Fruit fly (Drosophila melanogaster): Measurements from ENCODE around the gene ppk10.

The ppk10 gene

dm6 chr2L:10452296-10452695, at the start of gene ppk10:
Gene ppk10, minus strand, starts transcription at chr2L:10452396.
- no peak for TF ChIP-seq usp (GFP tag; optimal IDR thresholded peaks at IDR 0.05)
- TF ChIP-seq pan (optimal IDR thresholded peaks at IDR 0.05), result no peak
- TF ChIP-seq Dll (optimal IDR thresholded peaks at IDR 0.05), result no peak
- no peak for TF ChIP-seq CG8478 (optimal IDR thresholded peaks at IDR 0.05)
- TF ChIP-seq EcR (GFP tag; optimal IDR thresholded peaks at IDR 0.05), result no peak
- no peak for TF ChIP-seq psq (optimal IDR thresholded peaks at IDR 0.05)

dm6 chr2L:10500309-10500974, 48.2 kb upstream of the ppk10 start:
- no peak for TF ChIP-seq pan (optimal IDR thresholded peaks at IDR 0.05)
- TF ChIP-seq usp (GFP tag; optimal IDR thresholded peaks at IDR 0.05), result no peak
- no peak for TF ChIP-seq EcR (GFP tag; optimal IDR thresholded peaks at IDR 0.05)
- TF ChIP-seq CG8478 (optimal IDR thresholded peaks at IDR 0.05), result no peak
- TF ChIP-seq psq (optimal IDR thresholded peaks at IDR 0.05), result no peak
- no peak for TF ChIP-seq Dll (optimal IDR thresholded peaks at IDR 0.05)

DNA sequence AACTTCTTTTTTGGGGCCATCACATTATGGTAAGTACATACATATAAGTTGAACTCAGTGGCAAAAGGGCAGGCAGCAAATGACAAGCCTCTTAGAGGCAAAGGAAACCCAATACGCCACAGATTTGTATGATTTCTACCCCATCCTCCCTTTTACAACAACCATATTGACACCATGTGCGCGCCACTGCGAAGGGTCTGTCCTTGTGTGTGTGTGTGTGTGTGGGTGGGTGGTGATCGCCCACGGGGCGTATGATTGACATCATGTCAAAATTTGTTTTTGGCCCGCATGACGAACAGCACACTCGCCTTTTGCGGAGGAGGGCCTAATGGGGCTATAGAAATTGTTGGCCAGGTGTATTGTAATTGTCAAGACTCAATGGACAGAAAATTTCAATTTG, 47.4 kb upstream of the ppk10 start:
- no peak for TF ChIP-seq Dll (optimal IDR thresholded peaks at IDR 0.05)

dm6 chr2L:10497106-10497800, 45.1 kb upstream of the ppk10 start:
- no peak for TF ChIP-seq psq (optimal IDR thresholded peaks at IDR 0.05)
- TF ChIP-seq EcR (GFP tag; optimal IDR thresholded peaks at IDR 0.05), result no peak

DNA sequence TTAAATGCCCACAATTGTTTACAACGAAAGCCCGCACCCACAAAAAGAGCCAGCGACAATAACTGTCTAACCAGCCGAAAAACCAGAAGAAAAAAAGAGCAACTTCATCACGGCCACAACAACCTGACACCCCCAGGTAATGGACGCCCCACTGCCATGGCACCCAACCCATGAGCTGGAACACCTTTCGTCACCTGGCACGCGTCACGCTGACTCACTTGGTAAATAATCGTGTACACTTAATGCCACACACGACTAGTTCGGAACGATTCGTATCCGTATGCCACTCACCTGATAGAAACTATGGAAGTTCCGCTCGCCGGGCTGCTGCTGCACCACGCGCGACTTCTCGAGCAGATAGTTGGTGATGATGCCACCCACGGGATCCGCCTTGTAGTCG, 44.1 kb upstream of the ppk10 start:
- TF ChIP-seq psq (optimal IDR thresholded peaks at IDR 0.05) (no peak), Dll (optimal IDR thresholded peaks at IDR 0.05) (no peak), CG8478 (optimal IDR thresholded peaks at IDR 0.05) (no peak), EcR (GFP tag; optimal IDR thresholded peaks at IDR 0.05) (no peak), pan (optimal IDR thresholded peaks at IDR 0.05) (no peak), usp (GFP tag; optimal IDR thresholded peaks at IDR 0.05) (no peak)

- TF ChIP-seq EcR (GFP tag; optimal IDR thresholded peaks at IDR 0.05), result no peak
- no peak for TF ChIP-seq CG8478 (optimal IDR thresholded peaks at IDR 0.05)
- no peak for TF ChIP-seq pan (optimal IDR thresholded peaks at IDR 0.05)
- no peak for TF ChIP-seq Dll (optimal IDR thresholded peaks at IDR 0.05)
- TF ChIP-seq psq (optimal IDR thresholded peaks at IDR 0.05), result no peak
These were observed 43.3 kb upstream of the ppk10 start for dm6 chr2L:10495495-10495894.

DNA sequence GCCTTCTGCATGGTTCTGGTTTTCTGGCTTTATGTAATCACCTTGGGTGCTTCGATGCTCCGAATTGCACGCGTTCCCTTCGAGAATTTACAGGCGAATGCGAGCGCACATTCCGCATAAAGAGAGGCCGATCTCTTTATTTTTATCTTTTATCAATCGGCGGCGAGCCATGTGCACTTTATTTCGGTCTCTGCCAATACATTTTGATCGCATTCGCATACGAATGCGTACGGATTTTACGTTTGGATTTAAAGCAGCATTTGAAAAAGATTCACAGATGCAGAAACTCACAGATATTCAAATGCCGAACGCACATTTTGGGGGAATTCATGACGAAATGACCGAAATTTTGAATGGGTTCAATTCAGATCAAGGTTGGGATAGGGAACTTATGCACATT, 39.2 kb upstream of the ppk10 start, which contains the start of gene CG13144:
CG13144 (minus strand) TSS at position 101 of the 400 bp plus-strand sequence.
- TF ChIP-seq pan (optimal IDR thresholded peaks at IDR 0.05), result no peak
- TF ChIP-seq psq (optimal IDR thresholded peaks at IDR 0.05), result no peak
- TF ChIP-seq CG8478 (optimal IDR thresholded peaks at IDR 0.05), result no peak

dm6 chr2L:10488484-10489223, 36.5 kb upstream of the ppk10 start, which contains the start of the genes Cog4 and CG6144:
Gene Cog4, minus strand, starts transcription at chr2L:10488622.
Gene CG6144, plus strand, starts transcription at chr2L:10488694.
- TF ChIP-seq usp (GFP tag; optimal IDR thresholded peaks at IDR 0.05), result no peak
- TF ChIP-seq EcR (GFP tag; optimal IDR thresholded peaks at IDR 0.05), result no peak
- no peak for TF ChIP-seq pan (optimal IDR thresholded peaks at IDR 0.05)
- no peak for TF ChIP-seq CG8478 (optimal IDR thresholded peaks at IDR 0.05)
- no peak for TF ChIP-seq Dll (optimal IDR thresholded peaks at IDR 0.05)
- TF ChIP-seq psq (optimal IDR thresholded peaks at IDR 0.05), result no peak

DNA sequence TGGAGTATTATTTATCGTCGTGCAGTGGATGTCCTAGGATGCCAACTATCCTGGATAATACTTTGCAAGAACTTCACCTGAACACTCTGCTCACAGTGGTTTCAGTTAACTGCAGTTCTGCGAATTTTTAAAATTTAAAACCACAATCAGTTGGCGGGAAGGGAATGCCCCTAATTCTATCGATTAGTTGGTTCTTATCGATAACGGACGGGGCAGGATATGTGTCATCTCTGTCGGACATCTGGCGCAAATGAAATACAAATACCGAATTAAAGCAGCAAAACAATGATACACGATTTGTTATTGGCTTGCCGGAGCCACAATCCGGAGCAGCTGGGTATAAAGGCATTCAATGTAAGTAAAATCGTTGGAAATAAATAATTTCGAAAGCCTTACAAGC, 30.9 kb upstream of the ppk10 start, which contains the start of gene Grip75:
Grip75 (plus strand) TSS at position 223 of the 400 bp plus-strand sequence.
- TF ChIP-seq pan (optimal IDR thresholded peaks at IDR 0.05) (no peak), psq (optimal IDR thresholded peaks at IDR 0.05) (no peak), usp (GFP tag; optimal IDR thresholded peaks at IDR 0.05) (no peak), EcR (GFP tag; optimal IDR thresholded peaks at IDR 0.05) (no peak), Dll (optimal IDR thresholded peaks at IDR 0.05) (no peak), CG8478 (optimal IDR thresholded peaks at IDR 0.05) (no peak)

DNA sequence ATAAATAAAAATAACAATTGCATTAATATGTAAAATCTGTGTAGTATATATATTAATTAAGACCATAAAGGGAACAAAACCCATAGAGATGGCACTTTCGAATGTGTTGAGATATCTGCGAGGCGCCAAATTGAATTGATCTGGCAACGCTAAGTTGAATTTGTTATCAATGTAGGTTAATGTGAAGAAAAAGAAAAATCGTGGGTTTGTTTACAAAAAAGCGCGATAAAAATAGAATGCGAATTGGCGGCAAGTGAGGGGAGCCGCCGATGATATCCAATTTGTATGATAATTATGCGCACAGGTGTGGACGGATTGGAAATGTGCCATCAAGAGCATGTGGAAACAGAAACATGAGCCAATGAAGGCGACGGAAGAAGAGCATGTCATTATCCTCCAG, 27.7 kb upstream of the ppk10 start:
- TF ChIP-seq CG8478 (optimal IDR thresholded peaks at IDR 0.05), result no peak
- no peak for TF ChIP-seq pan (optimal IDR thresholded peaks at IDR 0.05)
- TF ChIP-seq usp (GFP tag; optimal IDR thresholded peaks at IDR 0.05), result no peak
- TF ChIP-seq Dll (optimal IDR thresholded peaks at IDR 0.05), result no peak
- TF ChIP-seq psq (optimal IDR thresholded peaks at IDR 0.05), result no peak
- TF ChIP-seq EcR (GFP tag; optimal IDR thresholded peaks at IDR 0.05), result no peak

dm6 chr2L:10476879-10477278, 24.7 kb upstream of the ppk10 start, which contains the start of gene RluA-2:
Gene RluA-2, plus strand, starts transcription at chr2L:10477073.
- TF ChIP-seq pan (optimal IDR thresholded peaks at IDR 0.05), result no peak
- TF ChIP-seq EcR (GFP tag; optimal IDR thresholded peaks at IDR 0.05), result no peak
- TF ChIP-seq psq (optimal IDR thresholded peaks at IDR 0.05), result no peak

- TF ChIP-seq usp (GFP tag; optimal IDR thresholded peaks at IDR 0.05) (no peak), psq (optimal IDR thresholded peaks at IDR 0.05) (no peak), CG8478 (optimal IDR thresholded peaks at IDR 0.05) (no peak), pan (optimal IDR thresholded peaks at IDR 0.05) (no peak), Dll (optimal IDR thresholded peaks at IDR 0.05) (no peak), EcR (GFP tag; optimal IDR thresholded peaks at IDR 0.05) (no peak)
These were observed 22.6 kb upstream of the ppk10 start for dm6 chr2L:10474815-10475214.
